Worm (Caenorhabditis elegans): ENCODE data around the gene F58A4.6.

DNA sequence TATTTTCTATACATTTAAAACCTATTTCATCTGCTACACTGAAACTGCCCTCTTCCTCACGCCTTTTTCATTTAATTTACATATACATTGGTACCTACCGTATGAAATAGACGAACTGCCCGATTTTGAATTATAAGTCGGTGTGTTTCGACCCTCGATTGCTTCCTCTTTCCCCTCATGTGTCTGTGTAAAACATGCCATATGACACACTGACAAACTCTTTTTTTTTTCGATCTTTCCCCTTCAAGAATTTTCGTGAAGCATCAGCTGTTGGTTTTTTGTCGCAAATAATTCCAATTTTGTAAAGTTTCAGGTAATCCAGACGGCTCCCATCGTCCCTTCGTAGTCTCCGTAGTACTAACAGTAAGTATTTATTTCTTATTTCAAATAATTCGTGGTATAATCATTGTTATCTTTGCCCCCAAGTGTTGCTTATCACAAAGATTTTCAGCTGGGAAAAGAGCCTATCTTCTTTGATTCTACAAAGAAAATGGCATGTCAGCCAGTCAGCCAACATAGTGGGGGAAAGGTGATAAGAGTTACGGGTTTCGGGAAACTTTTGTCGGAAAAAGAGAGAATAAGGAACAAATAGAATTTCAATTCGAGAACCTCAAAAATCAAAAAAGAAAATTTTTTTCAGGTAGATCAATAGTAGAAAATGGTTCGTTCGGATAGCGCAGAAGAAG is 7.7 kb downstream of the F58A4.6 start:
- TF ChIP-seq unc-62 (GFP tag; optimal IDR thresholded peaks at IDR 0.05) (no peak), attf-6 (GFP tag; IDR thresholded peaks at IDR 0.05) (no peak), tbp1 (GFP tag; optimal IDR thresholded peaks at IDR 0.05) (peak; percentile 4), ama-1 (optimal IDR thresholded peaks at IDR 0.05) (no peak), ama-1 (GFP tag; optimal IDR thresholded peaks at IDR 0.05) (no peak), lin-35 (GFP tag; optimal IDR thresholded peaks at IDR 0.05) (peak in 1 of 3 experiments; percentile 4), cebp-2 (GFP tag; IDR thresholded peaks at IDR 0.05) (no peak), ets-4 (GFP tag; optimal IDR thresholded peaks at IDR 0.05) (no peak)

Data from whole organism, young adult.